Worm (Caenorhabditis elegans): ENCODE results near the gene amph-1.

DNA sequence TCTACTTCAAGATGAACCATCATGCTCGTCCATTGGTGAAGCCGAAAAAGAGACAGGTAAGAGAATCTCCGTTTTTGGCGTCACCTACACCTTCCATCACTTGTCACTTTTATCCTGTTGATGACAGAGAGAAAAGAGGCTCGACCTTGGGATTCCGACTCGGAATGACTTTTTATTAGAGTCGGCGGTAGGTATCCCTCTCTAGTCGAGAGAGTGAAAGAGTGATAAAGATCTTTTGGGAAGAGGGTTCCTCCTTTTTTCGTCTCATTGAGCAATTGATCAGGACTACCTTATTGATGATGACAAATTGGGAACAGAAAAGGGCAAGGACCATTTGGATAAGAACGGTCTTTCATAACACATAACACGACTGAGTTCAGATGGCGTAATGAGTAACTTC, 30.3 kb downstream of the amph-1 start:
- TF ChIP-seq egl-27 (tag; optimal IDR thresholded peaks at IDR 0.05) (no peak), ztf-11 (tag; optimal IDR thresholded peaks at IDR 0.05) (no peak), fos-1 (tag; optimal IDR thresholded peaks at IDR 0.05) (no peak), elt-2 (tag; optimal IDR thresholded peaks at IDR 0.05) (no peak)

Data from whole organism, L3 larva.